Fruit fly (Drosophila melanogaster) whole organism, prepupa: ENCODE results near the gene side.

ENCODE experiments used
- CG6163 ChIP-seq: fragments of 200-800 bp; sonication (Bioruptor generic); IDR thresholded peaks from 3 replicates; pipeline ENCODE4 v1.3.6; 2022; ENCODE audit warnings: missing biosample characterization, missing genetic modification characterization
- CG6276 ChIP-seq: fragments of 200-800 bp; sonication (Bioruptor generic); optimal IDR thresholded peaks from 2 replicates; lab custom pipeline; 2017; ENCODE audit warnings: missing biosample characterization, mild to moderate bottlenecking, missing genetic modification characterization
- CG6792 ChIP-seq: fragments of 200-800 bp; sonication (Bioruptor generic); optimal IDR thresholded peaks from 3 replicates; lab custom pipeline; 2016; ENCODE audit warnings: missing biosample characterization, missing genetic modification characterization
- CG6854 ChIP-seq: fragments of 200-800 bp; sonication (Bioruptor generic); optimal IDR thresholded peaks from 2 replicates; lab custom pipeline; 2017; ENCODE audit warnings: missing biosample characterization, mild to moderate bottlenecking, missing genetic modification characterization
- CG8119 ChIP-seq: fragments of 200-800 bp; sonication (Bioruptor generic); IDR thresholded peaks from 3 replicates; pipeline ENCODE4 v1.3.6; 2022; ENCODE audit warnings: missing biosample characterization, missing genetic modification characterization
- CG8319 ChIP-seq: fragments of 200-800 bp; sonication (Bioruptor generic); optimal IDR thresholded peaks from 3 replicates; lab custom pipeline; 2016; ENCODE audit warnings: missing biosample characterization, missing genetic modification characterization
- CG9139 ChIP-seq: fragments of 200-800 bp; sonication (Bioruptor generic); optimal IDR thresholded peaks from 3 replicates; lab custom pipeline; 2017; ENCODE audit warnings: missing biosample characterization, mild to moderate bottlenecking, missing genetic modification characterization
- Gug ChIP-seq: fragments of 200-800 bp; sonication (Bioruptor generic); IDR thresholded peaks from 2 replicates; pipeline ENCODE4 v1.3.6; 2022; ENCODE audit warnings: missing biosample characterization, missing genetic modification characterization
- Hr38 ChIP-seq: sonication (Bioruptor generic); optimal IDR thresholded peaks from 2 replicates; lab custom pipeline; 2016; ENCODE audit warnings: missing biosample characterization, missing genetic modification characterization
- OdsH ChIP-seq: fragments of 200-800 bp; sonication (Bioruptor generic); optimal IDR thresholded peaks from 3 replicates; lab custom pipeline; 2016; ENCODE audit warnings: missing biosample characterization, missing genetic modification characterization
- Smox ChIP-seq: fragments of 200-800 bp; sonication (Bioruptor generic); optimal IDR thresholded peaks from 3 replicates; lab custom pipeline; 2016; ENCODE audit warnings: missing biosample characterization, missing genetic modification characterization
- cyc ChIP-seq: fragments of 200-800 bp; sonication (Bioruptor generic); optimal IDR thresholded peaks from 3 replicates; lab custom pipeline; 2016; ENCODE audit warnings: missing biosample characterization, missing genetic modification characterization
- lz ChIP-seq: fragments of 200-800 bp; sonication (Bioruptor generic); optimal IDR thresholded peaks from 3 replicates; lab custom pipeline; 2016; ENCODE audit warnings: missing biosample characterization, missing genetic modification characterization

DNA sequence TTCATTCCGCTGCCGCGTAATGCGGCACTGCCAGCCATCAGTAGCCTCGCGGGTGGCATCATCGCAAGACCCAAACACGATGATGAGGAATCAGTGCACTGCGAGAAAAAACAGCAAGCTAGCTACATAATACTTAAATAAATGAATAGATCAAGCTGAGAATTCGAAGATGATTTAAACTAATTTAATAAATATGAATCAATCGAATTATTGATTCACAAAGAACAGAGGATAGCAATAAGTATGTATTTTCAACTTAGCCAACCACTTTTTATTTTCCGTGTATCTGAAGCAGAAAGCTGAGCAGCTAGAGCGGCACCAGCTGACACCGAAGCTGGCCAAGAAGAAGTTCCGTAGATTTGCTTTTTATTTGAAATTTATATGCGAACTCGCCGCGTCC is 24.1 kb downstream of the side start:
- TF ChIP-seq CG6854 (GFP tag; lab: Kevin White, UChicago) (no peak), OdsH (no peak), CG6163 (GFP tag; lab: Robert Waterston, UW) (no peak), Hr38 (GFP tag; lab: Kevin White, UChicago) (no peak), cyc (no peak), lz (no peak), CG6276 (GFP tag; lab: Kevin White, UChicago) (no peak), CG6792 (GFP tag; lab: Kevin White, UChicago) (no peak), Gug (GFP tag; lab: Robert Waterston, UW) (no peak), Smox (GFP tag; lab: Kevin White, UChicago) (no peak), CG8319 (GFP tag; lab: Kevin White, UChicago) (no peak), CG9139 (no peak), CG8119 (GFP tag; lab: Robert Waterston, UW) (no peak)
